Fruit fly (Drosophila melanogaster) whole organism, wandering third instar larva: ENCODE data around the gene EloB.

Source experiments
- Abd-B ChIP-seq: fragments of >200 bp; optimal IDR thresholded peaks from 2 replicates; lab custom pipeline; 2017; ENCODE audit warnings: missing biosample characterization, missing genetic modification characterization
- CG32264 ChIP-seq: fragments of 200-800 bp; sonication (Bioruptor generic); optimal IDR thresholded peaks from 2 replicates; lab custom pipeline; 2016; ENCODE audit warnings: missing biosample characterization, missing genetic modification characterization
- CG9705 ChIP-seq: fragments of 200-800 bp; sonication (Bioruptor generic); optimal IDR thresholded peaks from 2 replicates; lab custom pipeline; 2018; ENCODE audit warnings: missing biosample characterization, mild to moderate bottlenecking, missing genetic modification characterization
- CrebA ChIP-seq: fragments of 200-800 bp; sonication (Bioruptor generic); optimal IDR thresholded peaks from 2 replicates; lab custom pipeline; 2016; ENCODE audit warnings: missing biosample characterization, mild to moderate bottlenecking, missing genetic modification characterization, borderline replicate concordance
- Dfd ChIP-seq: fragments of >200 bp; optimal IDR thresholded peaks from 2 replicates; lab custom pipeline; 2017; ENCODE audit warnings: missing biosample characterization, missing genetic modification characterization
- Dif ChIP-seq: fragments of 200-275, 200-300 bp; sonication (Bioruptor generic); optimal IDR thresholded peaks from 2 replicates; lab custom pipeline; 2018; ENCODE audit warnings: missing biosample characterization, missing genetic modification characterization; ENCODE audit not compliant: partially characterized antibody
- GATAd ChIP-seq: sonication (Bioruptor generic); optimal IDR thresholded peaks from 2 replicates; lab custom pipeline; 2016; ENCODE audit warnings: missing biosample characterization, missing genetic modification characterization
- HLH106 ChIP-seq: fragments of 200-800 bp; optimal IDR thresholded peaks from 3 replicates; lab custom pipeline; 2019; ENCODE audit warnings: missing biosample characterization, mild to moderate bottlenecking, missing genetic modification characterization, moderate library complexity
- Hnf4 ChIP-seq: fragments of 200-800 bp; sonication (Bioruptor generic); optimal IDR thresholded peaks from 2 replicates; lab custom pipeline; 2016; ENCODE audit warnings: missing biosample characterization, mild to moderate bottlenecking, missing genetic modification characterization
- Hr78 ChIP-seq: fragments of >200 bp; optimal IDR thresholded peaks from 2 replicates; lab custom pipeline; 2017; ENCODE audit warnings: missing biosample characterization, missing genetic modification characterization
- Hr83 ChIP-seq: fragments of 200-300 bp; sonication (Bioruptor generic); optimal IDR thresholded peaks from 2 replicates; lab custom pipeline; 2016; ENCODE audit warnings: missing biosample characterization, mild to moderate bottlenecking, missing genetic modification characterization, moderate library complexity; ENCODE audit not compliant: poor library complexity, severe bottlenecking
- Jra ChIP-seq: sonication (Bioruptor generic); optimal IDR thresholded peaks from 2 replicates; lab custom pipeline; 2016; ENCODE audit warnings: missing biosample characterization, missing genetic modification characterization
- Mio ChIP-seq: sonication (Bioruptor generic); optimal IDR thresholded peaks from 2 replicates; lab custom pipeline; 2016; ENCODE audit warnings: missing biosample characterization, missing genetic modification characterization
- Myc ChIP-seq: fragments of >200 bp; optimal IDR thresholded peaks from 2 replicates; lab custom pipeline; 2017
- N ChIP-seq: fragments of >200 bp; optimal IDR thresholded peaks from 2 replicates; lab custom pipeline; 2018; ENCODE audit warnings: missing biosample characterization, missing external identifiers, missing genetic modification characterization
- OdsH ChIP-seq: fragments of 200-800 bp; sonication (Bioruptor generic); optimal IDR thresholded peaks from 2 replicates; lab custom pipeline; 2016; ENCODE audit warnings: missing biosample characterization, mild to moderate bottlenecking, missing genetic modification characterization
- Rel ChIP-seq, 2 experiments: fragments of 200-800 bp; sonication (Bioruptor generic) in 1 of 2; optimal IDR thresholded peaks; 2 replicates in 1 of 2; 3 replicates in 1 of 2; lab custom pipeline; 2016 to 2019; ENCODE audit warnings: mild to moderate bottlenecking in 2 of 2, missing biosample characterization in 2 of 2, missing genetic modification characterization in 2 of 2, moderate library complexity in 1 of 2
- Sp1 ChIP-seq: fragments of 200-800 bp; sonication (Bioruptor generic); optimal IDR thresholded peaks from 3 replicates; lab custom pipeline; 2019; ENCODE audit warnings: missing biosample characterization, mild to moderate bottlenecking, missing genetic modification characterization, moderate library complexity
- Vsx2 ChIP-seq: fragments of 200-300, 225-300 bp; sonication (Bioruptor generic); optimal IDR thresholded peaks from 2 replicates; lab custom pipeline; 2018; ENCODE audit warnings: missing biosample characterization, missing genetic modification characterization; ENCODE audit not compliant: partially characterized antibody
- br ChIP-seq: fragments of 200-800 bp; sonication (Bioruptor generic); optimal IDR thresholded peaks from 2 replicates; lab custom pipeline; 2016; ENCODE audit warnings: missing biosample characterization, missing genetic modification characterization
- brk ChIP-seq: fragments of 200-800 bp; sonication (Bioruptor generic); optimal IDR thresholded peaks from 2 replicates; lab custom pipeline; 2016; ENCODE audit warnings: missing biosample characterization, mild to moderate bottlenecking, missing genetic modification characterization
- dl ChIP-seq, 2 experiments: fragments of 175-275, 200-275 bp in 1 of 2; fragments of 200-275 bp in 1 of 2; sonication (Bioruptor generic); optimal IDR thresholded peaks; lab custom pipeline; 2018; ENCODE audit warnings: mild to moderate bottlenecking in 2 of 2, missing biosample characterization in 2 of 2, missing genetic modification characterization in 2 of 2, moderate library complexity in 2 of 2; ENCODE audit not compliant: partially characterized antibody in 2 of 2, insufficient read depth in 1 of 2
- dmrt93B ChIP-seq: fragments of 200-800 bp; sonication (Bioruptor generic); optimal IDR thresholded peaks from 2 replicates; lab custom pipeline; 2018; ENCODE audit warnings: missing biosample characterization, mild to moderate bottlenecking, missing genetic modification characterization
- dsf ChIP-seq: sonication (Bioruptor generic); optimal IDR thresholded peaks from 2 replicates; lab custom pipeline; 2016; ENCODE audit warnings: missing biosample characterization, missing genetic modification characterization, borderline replicate concordance
- ey ChIP-seq: fragments of 200-800 bp; sonication (Bioruptor generic); optimal IDR thresholded peaks from 2 replicates; lab custom pipeline; 2016; ENCODE audit warnings: missing biosample characterization, missing genetic modification characterization
- foxo ChIP-seq, 2 experiments: fragments of 200-800 bp; sonication (Bioruptor generic); optimal IDR thresholded peaks; 2 replicates in 1 of 2; 3 replicates in 1 of 2; lab custom pipeline; 2016 to 2017; ENCODE audit warnings: missing biosample characterization in 2 of 2, missing genetic modification characterization in 2 of 2
- fru ChIP-seq: fragments of 200-800 bp; sonication (Bioruptor generic); optimal IDR thresholded peaks from 3 replicates; lab custom pipeline; 2016; ENCODE audit warnings: missing biosample characterization, mild to moderate bottlenecking, missing genetic modification characterization
- h ChIP-seq: fragments of 200-800 bp; sonication (Bioruptor generic); optimal IDR thresholded peaks from 3 replicates; lab custom pipeline; 2016; ENCODE audit warnings: missing biosample characterization, mild to moderate bottlenecking, missing genetic modification characterization
- jim ChIP-seq: fragments of 175-275, 200-325 bp; sonication (Bioruptor generic); optimal IDR thresholded peaks from 2 replicates; lab custom pipeline; 2016; ENCODE audit warnings: missing biosample characterization, mild to moderate bottlenecking, missing genetic modification characterization
- lola ChIP-seq: fragments of >200 bp; optimal IDR thresholded peaks from 2 replicates; lab custom pipeline; 2017; ENCODE audit warnings: missing biosample characterization, missing genetic modification characterization
- pan ChIP-seq: fragments of >200 bp; optimal IDR thresholded peaks from 2 replicates; lab custom pipeline; 2017
- psq ChIP-seq: fragments of 200-800 bp; sonication (Bioruptor generic); optimal IDR thresholded peaks from 3 replicates; lab custom pipeline; 2017; ENCODE audit warnings: missing biosample characterization, mild to moderate bottlenecking, missing genetic modification characterization, moderate library complexity
- rgr ChIP-seq: fragments of 200-800 bp; sonication (Bioruptor generic); optimal IDR thresholded peaks from 3 replicates; lab custom pipeline; 2016; ENCODE audit warnings: missing biosample characterization, mild to moderate bottlenecking, missing genetic modification characterization
- sage ChIP-seq: fragments of 200-800 bp; sonication (Bioruptor generic); optimal IDR thresholded peaks from 2 replicates; lab custom pipeline; 2016; ENCODE audit warnings: missing biosample characterization, mild to moderate bottlenecking, missing genetic modification characterization
- sv ChIP-seq: fragments of 200-800 bp; sonication (Bioruptor generic); optimal IDR thresholded peaks from 3 replicates; lab custom pipeline; 2016; ENCODE audit warnings: missing biosample characterization, missing genetic modification characterization
- tai ChIP-seq: sonication (Bioruptor generic); optimal IDR thresholded peaks from 2 replicates; lab custom pipeline; 2016; ENCODE audit warnings: missing biosample characterization, missing genetic modification characterization
- usp ChIP-seq: fragments of >200 bp; optimal IDR thresholded peaks from 2 replicates; lab custom pipeline; 2017; ENCODE audit warnings: missing biosample characterization, missing genetic modification characterization
- woc ChIP-seq: sonication (Bioruptor generic); optimal IDR thresholded peaks from 2 replicates; lab custom pipeline; 2016; ENCODE audit warnings: missing biosample characterization, mild to moderate bottlenecking, missing genetic modification characterization

EloB gene

dm6 chr3R:20556281-20557113 lies 23.2 kb downstream of the EloB start:
- TF ChIP-seq Hr78 (GFP tag; lab: Kevin White, UChicago) = no peak
- peak in 1 of 2 experiments; percentile 76 for TF ChIP-seq foxo (GFP tag; optimal IDR thresholded peaks at IDR 0.05; lab: Kevin White, UChicago)
- no peak for TF ChIP-seq jim
- TF ChIP-seq tai (GFP tag; lab: Kevin White, UChicago) = no peak
- TF ChIP-seq sv (GFP tag; lab: Kevin White, UChicago) = peak; percentile 37
- TF ChIP-seq psq = peak; percentile 47
- TF ChIP-seq Dfd (GFP tag; lab: Kevin White, UChicago) = no peak
- TF ChIP-seq usp = no peak
- peak; percentile 72 for TF ChIP-seq woc (GFP tag; lab: Kevin White, UChicago)
- peak; percentile 67 for TF ChIP-seq OdsH (GFP tag; lab: Kevin White, UChicago)
- peak; percentile 55 for TF ChIP-seq br (GFP tag; lab: Kevin White, UChicago)
- TF ChIP-seq Abd-B = no peak
- no peak for TF ChIP-seq CG32264
- TF ChIP-seq Hr83 (GFP tag; lab: Kevin White, UChicago) = no peak
- TF ChIP-seq HLH106 (tag; lab: Kevin White, UChicago) = peak; percentile 54
- peak; percentile 37 for TF ChIP-seq dmrt93B (GFP tag; lab: Kevin White, UChicago)
- peak; percentile 82 for TF ChIP-seq h (GFP tag; lab: Kevin White, UChicago)
- TF ChIP-seq Jra (GFP tag; lab: Kevin White, UChicago) = no peak
- no peak for TF ChIP-seq Vsx2
- no peak for TF ChIP-seq Myc (lab: Kevin White, UChicago)
- no peak for TF ChIP-seq Rel (GFP tag; optimal IDR thresholded peaks at IDR 0.05; lab: Kevin White, UChicago)
- no peak for TF ChIP-seq Rel (tag; optimal IDR thresholded peaks at IDR 0.05; lab: Kevin White, UChicago)
- TF ChIP-seq brk (GFP tag; lab: Kevin White, UChicago) = peak; percentile 14
- peak; percentile 18 for TF ChIP-seq Sp1
- peak; percentile 4 for TF ChIP-seq Dif (GFP tag; lab: Kevin White, UChicago)
- TF ChIP-seq N (GFP tag; lab: Kevin White, UChicago) = no peak
- no peak for TF ChIP-seq CrebA (GFP tag; lab: Kevin White, UChicago)
- TF ChIP-seq dl (GFP tag; optimal IDR thresholded peaks at IDR 0.05; lab: Kevin White, UChicago; ENCODE audit: insufficient read depth in 1 of 2, partially characterized antibody in 2 of 2) = no peak
- no peak for TF ChIP-seq lola (GFP tag; lab: Kevin White, UChicago)
- TF ChIP-seq sage (GFP tag; lab: Kevin White, UChicago) = no peak
- no peak for TF ChIP-seq pan
- TF ChIP-seq fru = peak; percentile 72
- no peak for TF ChIP-seq dsf (GFP tag; lab: Kevin White, UChicago)
- TF ChIP-seq GATAd = no peak
- no peak for TF ChIP-seq CG9705 (GFP tag; lab: Kevin White, UChicago)
- TF ChIP-seq ey (GFP tag; lab: Kevin White, UChicago) = peak; percentile 62
- TF ChIP-seq Mio (GFP tag; lab: Kevin White, UChicago) = no peak
- peak; percentile 60 for TF ChIP-seq rgr (GFP tag; lab: Kevin White, UChicago)
- peak; percentile 9 for TF ChIP-seq Hnf4 (GFP tag; lab: Kevin White, UChicago)

- TF ChIP-seq fru (no peak), psq (no peak), Myc (lab: Kevin White, UChicago) (no peak), Rel (GFP tag; optimal IDR thresholded peaks at IDR 0.05; lab: Kevin White, UChicago) (peak; percentile 68), Rel (tag; optimal IDR thresholded peaks at IDR 0.05; lab: Kevin White, UChicago) (peak; percentile 15), Sp1 (no peak), Hr83 (GFP tag; lab: Kevin White, UChicago) (peak; percentile 32), Dif (GFP tag; lab: Kevin White, UChicago) (peak; percentile 43), lola (GFP tag; lab: Kevin White, UChicago) (no peak), foxo (GFP tag; optimal IDR thresholded peaks at IDR 0.05; lab: Kevin White, UChicago) (peak in 1 of 2 experiments; percentile 39)
Observed at dm6 chr3R:20555720-20556280, 23.9 kb downstream of the EloB start.
